Worm (Caenorhabditis elegans) whole organism, early embryonic: Measurements from ENCODE around the gene lpl-1.

Experiments used
- aly-1 ChIP-seq: sonication (generic microtip); optimal IDR thresholded peaks from 2 replicates; lab custom pipeline; 2016; ENCODE audit warnings: missing genetic modification characterization, missing compliant biosample characterization
- ama-1 ChIP-seq: fragments of 150-350 bp; optimal IDR thresholded peaks from 2 replicates; lab custom pipeline; 2014
- hmg-4 ChIP-seq: fragments of 200-800 bp; sonication (Bioruptor generic); optimal IDR thresholded peaks from 2 replicates; lab custom pipeline; 2018; ENCODE audit warnings: mild to moderate bottlenecking, missing genetic modification characterization, missing compliant biosample characterization
- scrt-1 ChIP-seq: fragments of 200-800 bp; sonication (Bioruptor generic); IDR thresholded peaks from 2 replicates; pipeline ENCODE4 v1.3.6; 2022; ENCODE audit warnings: missing genetic modification characterization, missing compliant biosample characterization
- tbx-11 ChIP-seq: fragments of 200-800 bp; sonication (Bioruptor generic); IDR thresholded peaks from 2 replicates; pipeline ENCODE4 v1.3.6; 2022; ENCODE audit warnings: missing genetic modification characterization, missing compliant biosample characterization
- tbx-37 ChIP-seq: fragments of 200-800 bp; sonication (Bioruptor generic); conservative IDR thresholded peaks from 2 replicates; pipeline ENCODE4 v1.3.6; 2022; ENCODE audit warnings: missing genetic modification reagents, missing genetic modification characterization, missing compliant biosample characterization

DNA sequence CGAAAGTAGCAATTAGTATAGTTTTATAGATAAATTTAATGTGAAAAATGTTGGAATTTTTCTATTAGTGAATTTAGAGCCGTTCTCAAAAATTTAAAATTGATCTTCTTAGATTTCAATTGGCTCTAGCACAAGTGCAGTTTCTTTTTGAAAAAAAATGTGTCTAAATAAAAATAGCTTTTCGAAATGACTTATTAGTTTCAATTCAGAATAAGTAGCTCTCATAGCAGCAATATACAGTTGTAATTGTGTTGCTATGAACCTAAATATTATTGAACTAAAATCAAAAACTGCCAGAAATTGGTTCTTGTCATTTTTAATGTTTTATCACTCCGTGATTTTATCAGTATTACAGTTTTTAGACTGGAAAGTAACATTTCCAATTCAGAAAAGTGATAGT lies 23.9 kb upstream of the lpl-1 start:
- TF ChIP-seq ama-1 (lab: Kevin White, UChicago), result no peak
- no peak for TF ChIP-seq scrt-1 (GFP tag; lab: Robert Waterston, UW)
- no peak for TF ChIP-seq tbx-37
- TF ChIP-seq aly-1 (tag; lab: Kevin White, UChicago), result no peak
- no peak for TF ChIP-seq hmg-4 (GFP tag; lab: Kevin White, UChicago)
- TF ChIP-seq tbx-11 (GFP tag; lab: Robert Waterston, UW), result no peak
